Fruit fly (Drosophila melanogaster) whole organism, pupa: ENCODE measurements around the gene CG12998.

Experiments used
- CG10348 ChIP-seq: fragments of 200-800 bp; sonication (Bioruptor generic); IDR thresholded peaks from 2 replicates; pipeline ENCODE4 v1.3.6; 2022; ENCODE audit warnings: missing biosample characterization, missing genetic modification characterization
- CG12605 ChIP-seq: fragments of 200-800 bp; sonication (Bioruptor generic); IDR thresholded peaks from 2 replicates; pipeline ENCODE4 v1.3.6; 2022; ENCODE audit warnings: missing biosample characterization, missing genetic modification characterization
- CG13204 ChIP-seq: fragments of 200-800 bp; sonication (Bioruptor generic); optimal IDR thresholded peaks from 2 replicates; lab custom pipeline; 2018; ENCODE audit warnings: missing biosample characterization, mild to moderate bottlenecking, missing genetic modification characterization, moderate library complexity
- CG14655 ChIP-seq: fragments of 200-800 bp; sonication (Bioruptor generic); optimal IDR thresholded peaks from 3 replicates; lab custom pipeline; 2017; ENCODE audit warnings: mild to moderate bottlenecking, missing biosample characterization, missing genetic modification reagents, missing genetic modification characterization
- CG15710 ChIP-seq: fragments of 200-800 bp; sonication (Bioruptor generic); optimal IDR thresholded peaks from 2 replicates; lab custom pipeline; 2018; ENCODE audit warnings: missing biosample characterization, mild to moderate bottlenecking, missing genetic modification characterization, moderate library complexity
- CG17806 ChIP-seq: fragments of 200-800 bp; sonication (Bioruptor generic); optimal IDR thresholded peaks from 2 replicates; lab custom pipeline; 2018; ENCODE audit warnings: missing biosample characterization, mild to moderate bottlenecking, missing genetic modification characterization, moderate library complexity
- CG32121 ChIP-seq: fragments of 200-800 bp; sonication (Bioruptor generic); IDR thresholded peaks from 2 replicates; pipeline ENCODE4 v1.3.6; 2022; ENCODE audit warnings: missing biosample characterization, missing genetic modification characterization
- CG34367 ChIP-seq: fragments of 200-800 bp; sonication (Bioruptor generic); optimal IDR thresholded peaks from 2 replicates; lab custom pipeline; 2018; ENCODE audit warnings: missing biosample characterization, mild to moderate bottlenecking, missing genetic modification characterization
- CG4496 ChIP-seq: fragments of 200-800 bp; sonication (Bioruptor generic); IDR thresholded peaks from 3 replicates; pipeline ENCODE4 v1.3.6; 2022; ENCODE audit warnings: missing biosample characterization, missing genetic modification characterization
- CG8159 ChIP-seq: fragments of 200-800 bp; sonication (Bioruptor generic); optimal IDR thresholded peaks from 3 replicates; lab custom pipeline; 2018; ENCODE audit warnings: missing biosample characterization, mild to moderate bottlenecking, missing genetic modification characterization, moderate library complexity
- CG8301 ChIP-seq: fragments of 200-800 bp; sonication (Bioruptor generic); optimal IDR thresholded peaks from 2 replicates; lab custom pipeline; 2018; ENCODE audit warnings: missing biosample characterization, mild to moderate bottlenecking, missing genetic modification characterization
- CG9948 ChIP-seq: fragments of 200-800 bp; sonication (Bioruptor generic); optimal IDR thresholded peaks from 2 replicates; lab custom pipeline; 2018; ENCODE audit warnings: missing biosample characterization, mild to moderate bottlenecking, missing genetic modification characterization, moderate library complexity
- D1 ChIP-seq: fragments of 200-800 bp; sonication (Bioruptor generic); optimal IDR thresholded peaks from 2 replicates; lab custom pipeline; 2018; ENCODE audit warnings: missing biosample characterization, mild to moderate bottlenecking, missing genetic modification characterization, moderate library complexity
- EcR ChIP-seq: fragments of 200-800 bp; sonication (Bioruptor generic); optimal IDR thresholded peaks from 3 replicates; lab custom pipeline; 2019; ENCODE audit warnings: missing biosample characterization, missing genetic modification characterization, mild to moderate bottlenecking, moderate library complexity, missing genetic modification reagents
- Ets98B ChIP-seq: fragments of 200-800 bp; sonication (Bioruptor generic); IDR thresholded peaks from 2 replicates; pipeline ENCODE4 v1.3.6; 2022; ENCODE audit warnings: missing biosample characterization, missing genetic modification characterization
- Pif1A ChIP-seq: fragments of 200-800 bp; sonication (Bioruptor generic); optimal IDR thresholded peaks from 3 replicates; lab custom pipeline; 2016; ENCODE audit warnings: missing biosample characterization, missing genetic modification characterization
- Pif1B ChIP-seq: fragments of 200-800 bp; sonication (Bioruptor generic); optimal IDR thresholded peaks from 3 replicates; lab custom pipeline; 2016; ENCODE audit warnings: missing biosample characterization, missing genetic modification characterization
- Snoo ChIP-seq: fragments of 200-800 bp; sonication (Bioruptor generic); optimal IDR thresholded peaks from 3 replicates; lab custom pipeline; 2017; ENCODE audit warnings: missing biosample characterization, mild to moderate bottlenecking, missing genetic modification characterization, inconsistent platforms
- fd96Ca ChIP-seq: fragments of 200-800 bp; sonication (Bioruptor generic); IDR thresholded peaks from 3 replicates; pipeline ENCODE4 v1.3.6; 2022; ENCODE audit warnings: missing biosample characterization, missing genetic modification characterization
- gl ChIP-seq: fragments of 200-800 bp; sonication (Bioruptor generic); optimal IDR thresholded peaks from 2 replicates; lab custom pipeline; 2018; ENCODE audit warnings: missing biosample characterization, mild to moderate bottlenecking, missing genetic modification characterization
- rn ChIP-seq: fragments of 200-800 bp; sonication (Bioruptor generic); IDR thresholded peaks from 2 replicates; pipeline ENCODE4 v1.3.6; 2022; ENCODE audit warnings: missing biosample characterization, missing genetic modification characterization

Gene CG12998

dm6 chrX:17221142-17221541 lies 2.7 kb downstream of the CG12998 start, which contains the start of gene CG5172:
CG5172 (plus strand) TSS chrX:17221442.
- TF ChIP-seq CG9948 (tag; lab: Kevin White, UChicago) (no peak), Ets98B (no peak), CG10348 (GFP tag; lab: Robert Waterston, UW) (no peak), Pif1B (GFP tag; lab: Kevin White, UChicago) (no peak), CG8159 (no peak), fd96Ca (GFP tag; lab: Robert Waterston, UW) (no peak), CG34367 (tag; lab: Kevin White, UChicago) (no peak), CG8301 (tag; lab: Kevin White, UChicago) (no peak), gl (tag; lab: Kevin White, UChicago) (no peak), Snoo (no peak)

- no peak for TF ChIP-seq CG15710 (tag; lab: Kevin White, UChicago)
- no peak for TF ChIP-seq fd96Ca (GFP tag; lab: Robert Waterston, UW)
- TF ChIP-seq CG9948 (tag; lab: Kevin White, UChicago): no peak
- no peak for TF ChIP-seq CG4496 (GFP tag; lab: Robert Waterston, UW)
- no peak for TF ChIP-seq D1 (tag; lab: Kevin White, UChicago)
- TF ChIP-seq Pif1A: no peak
- TF ChIP-seq CG32121 (GFP tag; lab: Robert Waterston, UW): no peak
- no peak for TF ChIP-seq CG13204
- TF ChIP-seq CG10348 (GFP tag; lab: Robert Waterston, UW): no peak
- TF ChIP-seq Ets98B: no peak
- no peak for TF ChIP-seq CG14655 (GFP tag; lab: Kevin White, UChicago)
- no peak for TF ChIP-seq Pif1B (GFP tag; lab: Kevin White, UChicago)
- no peak for TF ChIP-seq CG34367 (tag; lab: Kevin White, UChicago)
- TF ChIP-seq EcR (GFP tag; lab: Kevin White, UChicago): no peak
- no peak for TF ChIP-seq CG17806 (tag; lab: Kevin White, UChicago)
- TF ChIP-seq, all 21 proteins: peak for 0
Observed at dm6 chrX:17223715-17224114, 5.2 kb downstream of the CG12998 start, which contains the start of gene CG34327. CG34327 (minus strand) TSS chrX:17223815.

- TF ChIP-seq CG14655 (GFP tag; lab: Kevin White, UChicago) (no peak), Pif1B (GFP tag; lab: Kevin White, UChicago) (no peak), CG8159 (no peak), gl (tag; lab: Kevin White, UChicago) (no peak), CG32121 (GFP tag; lab: Robert Waterston, UW) (no peak)
Observed at dm6 chrX:17225972-17226680, 7.7 kb downstream of the CG12998 start.

dm6 chrX:17226681-17227019 lies 8.2 kb downstream of the CG12998 start, which contains the start of gene CG10598:
CG10598 (minus strand) TSS chrX:17226867.
- TF ChIP-seq Ets98B (no peak), CG8301 (tag; lab: Kevin White, UChicago) (no peak), Pif1B (GFP tag; lab: Kevin White, UChicago) (no peak), rn (GFP tag; lab: Robert Waterston, UW) (no peak), CG17806 (tag; lab: Kevin White, UChicago) (no peak), EcR (GFP tag; lab: Kevin White, UChicago) (no peak), CG34367 (tag; lab: Kevin White, UChicago) (no peak), CG14655 (GFP tag; lab: Kevin White, UChicago) (no peak), CG13204 (no peak), CG9948 (tag; lab: Kevin White, UChicago) (no peak), fd96Ca (GFP tag; lab: Robert Waterston, UW) (no peak), CG8159 (no peak), CG12605 (GFP tag; lab: Robert Waterston, UW) (no peak), Pif1A (no peak)
- TF ChIP-seq, all 21 proteins: peak for 0

- TF ChIP-seq Pif1A (no peak), CG8159 (no peak), CG32121 (GFP tag; lab: Robert Waterston, UW) (no peak), Snoo (no peak), EcR (GFP tag; lab: Kevin White, UChicago) (no peak), D1 (tag; lab: Kevin White, UChicago) (no peak), CG8301 (tag; lab: Kevin White, UChicago) (no peak), CG14655 (GFP tag; lab: Kevin White, UChicago) (no peak), CG13204 (no peak), gl (tag; lab: Kevin White, UChicago) (no peak), Ets98B (no peak), CG15710 (tag; lab: Kevin White, UChicago) (no peak), CG12605 (GFP tag; lab: Robert Waterston, UW) (no peak), CG17806 (tag; lab: Kevin White, UChicago) (no peak), CG4496 (GFP tag; lab: Robert Waterston, UW) (no peak), Pif1B (GFP tag; lab: Kevin White, UChicago) (no peak), CG10348 (GFP tag; lab: Robert Waterston, UW) (no peak), rn (GFP tag; lab: Robert Waterston, UW) (no peak), CG34367 (tag; lab: Kevin White, UChicago) (no peak)
Observed at dm6 chrX:17227462-17227861, 9.0 kb downstream of the CG12998 start.
